Worm (Caenorhabditis elegans) whole organism, L4 larva: ENCODE results near the gene efk-1.

ENCODE experiments used
- D1046.2 ChIP-seq: fragments of 200-800 bp; sonication (Bioruptor generic); IDR thresholded peaks from 2 replicates; pipeline ENCODE4 v1.3.6; 2022; ENCODE audit warnings: missing genetic modification characterization, missing compliant biosample characterization
- F10B5.3 ChIP-seq: sonication (generic microtip); optimal IDR thresholded peaks from 2 replicates; lab custom pipeline; 2016; ENCODE audit warnings: mild to moderate bottlenecking, missing genetic modification characterization, missing compliant biosample characterization
- F37D6.2 ChIP-seq: sonication (generic microtip); optimal IDR thresholded peaks from 2 replicates; lab custom pipeline; 2016; ENCODE audit warnings: mild to moderate bottlenecking, missing genetic modification characterization, missing compliant biosample characterization
- F44E2.7 ChIP-seq: fragments of 200-800 bp; sonication (Bioruptor generic); IDR thresholded peaks from 2 replicates; pipeline ENCODE4 v2.1.2; 2022; ENCODE audit warnings: missing genetic modification characterization, missing compliant biosample characterization
- F49E8.2 ChIP-seq: sonication (generic microtip); optimal IDR thresholded peaks from 2 replicates; lab custom pipeline; 2016; ENCODE audit warnings: missing compliant biosample characterization, mild to moderate bottlenecking, missing genetic modification characterization, borderline replicate concordance
- ZK337.2 ChIP-seq: fragments of 200-800 bp; sonication (Bioruptor generic); IDR thresholded peaks from 2 replicates; pipeline ENCODE4 v1.3.6; 2022; ENCODE audit warnings: missing genetic modification reagents, missing genetic modification characterization, missing compliant biosample characterization
- ZK546.5 ChIP-seq, 2 experiments: sonication (generic microtip); optimal IDR thresholded peaks; 2 replicates each; lab custom pipeline; 2017; ENCODE audit warnings: missing biosample characterization in 2 of 2, missing genetic modification characterization in 2 of 2
- aha-1 ChIP-seq: fragments of 150-350 bp; peaks from one replicate; lab custom pipeline; 2014; ENCODE audit warnings: missing biosample characterization, missing genetic modification characterization
- aly-2 ChIP-seq: sonication (generic microtip); optimal IDR thresholded peaks from 2 replicates; lab custom pipeline; 2018; ENCODE audit warnings: missing biosample characterization, missing genetic modification characterization
- ceh-20 ChIP-seq: fragments of 200-800 bp; sonication (Bioruptor generic); IDR thresholded peaks from 2 replicates; pipeline ENCODE4 v1.3.6; 2022; ENCODE audit warnings: missing genetic modification reagents, missing genetic modification characterization, missing compliant biosample characterization
- ceh-44 ChIP-seq: fragments of 200-800 bp; sonication (Bioruptor generic); IDR thresholded peaks from 2 replicates; pipeline ENCODE4 v1.3.6; 2022; ENCODE audit warnings: missing genetic modification reagents, missing genetic modification characterization, missing compliant biosample characterization
- ces-1 ChIP-seq: fragments of 150-350 bp; sonication (generic microtip); optimal IDR thresholded peaks from 4 replicates; lab custom pipeline; 2014; ENCODE audit warnings: missing biosample characterization, missing genetic modification reagents, missing genetic modification characterization
- ctbp-1 ChIP-seq: fragments of 200-800 bp; sonication (Bioruptor generic); IDR thresholded peaks from 2 replicates; pipeline ENCODE4 v1.3.6; 2022; ENCODE audit warnings: missing genetic modification reagents, missing genetic modification characterization, missing compliant biosample characterization
- daf-12 ChIP-seq: fragments of 150-350 bp; optimal IDR thresholded peaks from 2 replicates; lab custom pipeline; 2014; ENCODE audit warnings: missing biosample characterization, missing genetic modification reagents, missing genetic modification characterization
- daf-19 ChIP-seq: fragments of 200-800 bp; sonication (Bioruptor generic); conservative IDR thresholded peaks from 2 replicates; pipeline ENCODE4 v1.3.6; 2022; ENCODE audit warnings: missing genetic modification characterization, missing compliant biosample characterization
- dmd-6 ChIP-seq: fragments of 200-800 bp; sonication (Bioruptor generic); IDR thresholded peaks from 2 replicates; pipeline ENCODE4 v1.3.6; 2022; ENCODE audit warnings: missing genetic modification reagents, missing genetic modification characterization, missing compliant biosample characterization
- dmd-9 ChIP-seq: fragments of 200-800 bp; sonication (Bioruptor generic); IDR thresholded peaks from 2 replicates; pipeline ENCODE4 v1.3.6; 2022; ENCODE audit warnings: missing genetic modification reagents, missing genetic modification characterization, missing compliant biosample characterization
- dpl-1 ChIP-seq: fragments of 150-350 bp; optimal IDR thresholded peaks from 2 replicates; lab custom pipeline; 2014; ENCODE audit warnings: missing biosample characterization, missing genetic modification reagents, missing genetic modification characterization
- egl-27 ChIP-seq: sonication (generic microtip); optimal IDR thresholded peaks from 3 replicates; lab custom pipeline; 2017; ENCODE audit warnings: missing biosample characterization, missing genetic modification reagents, missing genetic modification characterization
- egl-43 ChIP-seq: fragments of 200-800 bp; sonication (Bioruptor generic); IDR thresholded peaks from 2 replicates; pipeline ENCODE4 v1.3.6; 2022; ENCODE audit warnings: missing genetic modification reagents, missing genetic modification characterization, missing compliant biosample characterization
- fkh-10 ChIP-seq: fragments of 150-350 bp; optimal IDR thresholded peaks from 2 replicates; lab custom pipeline; 2014; ENCODE audit warnings: missing biosample characterization, missing genetic modification reagents, missing genetic modification characterization
- fos-1 ChIP-seq: fragments of 150-350 bp; optimal IDR thresholded peaks from 2 replicates; lab custom pipeline; 2014; ENCODE audit warnings: missing biosample characterization, missing genetic modification characterization
- hlh-11 ChIP-seq: fragments of 200-800 bp; sonication (Bioruptor generic); optimal IDR thresholded peaks from 2 replicates; lab custom pipeline; 2018; ENCODE audit warnings: mild to moderate bottlenecking, missing genetic modification characterization, missing compliant biosample characterization
- hlh-30 ChIP-seq: sonication (generic microtip); optimal IDR thresholded peaks from 2 replicates; lab custom pipeline; 2017; ENCODE audit warnings: antibody characterized with exemption, mild to moderate bottlenecking, missing genetic modification characterization, missing compliant biosample characterization; ENCODE audit not compliant: insufficient read depth
- hmg-1.1 ChIP-seq: fragments of 200-800 bp; sonication (Bioruptor generic); IDR thresholded peaks from 2 replicates; pipeline ENCODE4 v1.3.6; 2022; ENCODE audit warnings: missing genetic modification reagents, missing genetic modification characterization, missing compliant biosample characterization
- lin-13 ChIP-seq: fragments of 150-350 bp; optimal IDR thresholded peaks from 2 replicates; lab custom pipeline; 2014; ENCODE audit warnings: missing biosample characterization, missing genetic modification reagents, missing genetic modification characterization
- lin-15B ChIP-seq: fragments of 150-350 bp; sonication (generic microtip); optimal IDR thresholded peaks from 3 replicates; lab custom pipeline; 2014; ENCODE audit warnings: missing biosample characterization, missing genetic modification characterization
- lin-29 ChIP-seq: fragments of 200-800 bp; sonication (Bioruptor generic); IDR thresholded peaks from 2 replicates; pipeline ENCODE4 v1.3.6; 2022; ENCODE audit warnings: missing genetic modification reagents, missing genetic modification characterization, missing compliant biosample characterization
- lsy-2 ChIP-seq, 2 experiments: fragments of 150-350 bp in 1 of 2; sonication (generic microtip) in 1 of 2; optimal IDR thresholded peaks; 2 replicates each; lab custom pipeline; 2014 to 2017; ENCODE audit warnings: missing biosample characterization in 2 of 2, missing genetic modification characterization in 2 of 2
- madf-5 ChIP-seq, 2 experiments: fragments of 200-800 bp; sonication (Bioruptor generic); IDR thresholded peaks; 2 replicates each; pipeline ENCODE4 v1.3.6; 2022; ENCODE audit warnings: missing compliant biosample characterization in 2 of 2, missing genetic modification characterization in 2 of 2
- mdl-1 ChIP-seq, 2 experiments: fragments of 150-350 bp in 1 of 2; sonication (generic microtip) in 1 of 2; optimal IDR thresholded peaks; 2 replicates each; lab custom pipeline; 2014 to 2017; ENCODE audit warnings: missing biosample characterization in 2 of 2, missing genetic modification characterization in 2 of 2
- mep-1 ChIP-seq: fragments of 150-350 bp; sonication (generic microtip); optimal IDR thresholded peaks from 3 replicates; lab custom pipeline; 2014; ENCODE audit warnings: missing biosample characterization, missing genetic modification characterization
- mes-2 ChIP-seq: sonication (generic microtip); optimal IDR thresholded peaks from 2 replicates; lab custom pipeline; 2016; ENCODE audit warnings: missing genotype, mild to moderate bottlenecking, missing genetic modification characterization, missing compliant biosample characterization; ENCODE audit not compliant: poor library complexity, severe bottlenecking
- mxl-3 ChIP-seq: fragments of 200-800 bp; sonication (Bioruptor generic); optimal IDR thresholded peaks from 2 replicates; lab custom pipeline; 2018; ENCODE audit warnings: mild to moderate bottlenecking, missing genetic modification characterization, missing compliant biosample characterization
- nhr-111 ChIP-seq: fragments of 200-800 bp; sonication (Bioruptor generic); optimal IDR thresholded peaks from 2 replicates; lab custom pipeline; 2018; ENCODE audit warnings: mild to moderate bottlenecking, missing genetic modification characterization, missing compliant biosample characterization
- nhr-237 ChIP-seq: sonication (generic microtip); optimal IDR thresholded peaks from 2 replicates; lab custom pipeline; 2017; ENCODE audit warnings: missing biosample characterization, missing genetic modification characterization
- nhr-41 ChIP-seq: fragments of 200-800 bp; sonication (Bioruptor generic); IDR thresholded peaks from 2 replicates; pipeline ENCODE4 v1.3.6; 2022; ENCODE audit warnings: missing genetic modification reagents, missing genetic modification characterization, missing compliant biosample characterization
- nhr-48 ChIP-seq: sonication (generic microtip); optimal IDR thresholded peaks from 2 replicates; lab custom pipeline; 2016; ENCODE audit warnings: mild to moderate bottlenecking, missing genetic modification characterization, missing compliant biosample characterization
- nhr-6 ChIP-seq: fragments of 150-350 bp; optimal IDR thresholded peaks from 2 replicates; lab custom pipeline; 2014; ENCODE audit warnings: missing biosample characterization, missing genetic modification characterization
- rbr-2 ChIP-seq: sonication (generic microtip); optimal IDR thresholded peaks from 2 replicates; lab custom pipeline; 2016; ENCODE audit warnings: missing genotype, missing genetic modification characterization, missing compliant biosample characterization
- saeg-2 ChIP-seq: fragments of 200-800 bp; sonication (Bioruptor generic); IDR thresholded peaks from 2 replicates; pipeline ENCODE4 v1.3.6; 2022; ENCODE audit warnings: missing genetic modification reagents, missing genetic modification characterization, missing compliant biosample characterization
- set-16 ChIP-seq: fragments of 200-800 bp; sonication (Bioruptor generic); IDR thresholded peaks from 2 replicates; pipeline ENCODE4 v1.3.6; 2022; ENCODE audit warnings: missing genetic modification reagents, missing genetic modification characterization, missing compliant biosample characterization
- skn-1 ChIP-seq: fragments of 150-350 bp; optimal IDR thresholded peaks from 2 replicates; lab custom pipeline; 2014; ENCODE audit warnings: missing biosample characterization, missing genetic modification characterization
- tag-97 ChIP-seq: fragments of 200-800 bp; sonication (Bioruptor generic); IDR thresholded peaks from 2 replicates; pipeline ENCODE4 v1.3.6; 2022; ENCODE audit warnings: missing genetic modification characterization, missing compliant biosample characterization
- tra-1 ChIP-seq: fragments of 200-800 bp; sonication (Bioruptor generic); IDR thresholded peaks from 2 replicates; pipeline ENCODE4 v1.3.6; 2022; ENCODE audit warnings: missing genetic modification reagents, missing genetic modification characterization, missing compliant biosample characterization
- unc-62 ChIP-seq, 3 experiments: fragments of 150-350 bp in 1 of 3; sonication (generic microtip); optimal IDR thresholded peaks in 2 of 3; peaks in 1 of 3; 1 replicate in 1 of 3; 2 replicates in 2 of 3; lab custom pipeline; 2014 to 2017; ENCODE audit warnings: missing biosample characterization in 3 of 3, missing genetic modification characterization in 3 of 3, missing genetic modification reagents in 3 of 3, missing genotype in 1 of 3
- vab-7 ChIP-seq: fragments of 200-800 bp; sonication (Bioruptor generic); IDR thresholded peaks from 2 replicates; pipeline ENCODE4 v1.3.6; 2022; ENCODE audit warnings: missing genetic modification reagents, missing genetic modification characterization, missing compliant biosample characterization
- zag-1 ChIP-seq: fragments of 150-350 bp; optimal IDR thresholded peaks from 2 replicates; lab custom pipeline; 2014; ENCODE audit warnings: missing biosample characterization, missing genetic modification characterization
- zfp-2 ChIP-seq: sonication (generic microtip); optimal IDR thresholded peaks from 2 replicates; lab custom pipeline; 2016; ENCODE audit warnings: mild to moderate bottlenecking, missing genetic modification characterization, missing compliant biosample characterization
- zip-11 ChIP-seq: fragments of 200-800 bp; sonication (Bioruptor generic); IDR thresholded peaks from 2 replicates; pipeline ENCODE4 v1.3.6; 2022; ENCODE audit warnings: missing genetic modification characterization, missing compliant biosample characterization
- ztf-11 ChIP-seq: fragments of 150-350 bp; optimal IDR thresholded peaks from 2 replicates; lab custom pipeline; 2014; ENCODE audit warnings: missing biosample characterization, missing genetic modification characterization

The efk-1 gene

ce11 chrIII:6137431-6137830 is 30.9 kb downstream of the efk-1 start:
- TF ChIP-seq egl-43, result peak; percentile 82
- TF ChIP-seq ces-1 (GFP tag; lab: Kevin White, UChicago), result peak; percentile 10
- no peak for TF ChIP-seq ceh-44
- TF ChIP-seq dpl-1 (GFP tag; lab: Kevin White, UChicago), result no peak
- no peak for TF ChIP-seq ZK337.2 (GFP tag; lab: Robert Waterston, UW)
- peak; percentile 4 for TF ChIP-seq mxl-3 (GFP tag; lab: Kevin White, UChicago)
- TF ChIP-seq dmd-6 (GFP tag; lab: Robert Waterston, UW), result peak; percentile 49
- no peak for TF ChIP-seq fos-1 (tag; lab: Kevin White, UChicago)
- no peak for TF ChIP-seq vab-7 (GFP tag; lab: Robert Waterston, UW)
- TF ChIP-seq lin-29, result no peak
- peak; percentile 91 for TF ChIP-seq ctbp-1 (GFP tag; lab: Robert Waterston, UW)
- no peak for TF ChIP-seq nhr-6 (tag; lab: Kevin White, UChicago)
- no peak for TF ChIP-seq ztf-11 (tag; lab: Kevin White, UChicago)
- 0 out of 2 replicates have a peak, but pooled peaks have one; percentile 4 for TF ChIP-seq dmd-9 (GFP tag; lab: Robert Waterston, UW)
- peak; percentile 64 for TF ChIP-seq hmg-1.1 (GFP tag; lab: Robert Waterston, UW)
- peak; percentile 72; the same call in 1 of the 2 replicates for TF ChIP-seq tra-1 (GFP tag; lab: Robert Waterston, UW)
- TF ChIP-seq mep-1, result peak; percentile 79
- TF ChIP-seq lin-15B (tag; lab: Kevin White, UChicago), result no peak
- no peak for TF ChIP-seq F10B5.3 (tag; lab: Kevin White, UChicago)
- no peak for TF ChIP-seq daf-19 (GFP tag; lab: Robert Waterston, UW)
- peak; percentile 29 to 58 for TF ChIP-seq mdl-1 (tag; optimal IDR thresholded peaks at IDR 0.05; lab: Kevin White, UChicago)
- TF ChIP-seq zfp-2, result no peak
- TF ChIP-seq lsy-2 (tag; optimal IDR thresholded peaks at IDR 0.05; lab: Kevin White, UChicago), result peak; percentile 60 to 77
- TF ChIP-seq fkh-10, result peak; percentile 86
- TF ChIP-seq ceh-20 (GFP tag; lab: Robert Waterston, UW), result 0 out of 2 replicates have a peak, but pooled peaks have one; percentile 51
- peak; percentile 5 for TF ChIP-seq lin-13 (GFP tag; lab: Kevin White, UChicago)
- TF ChIP-seq zag-1 (tag; lab: Kevin White, UChicago), result peak; percentile 40
- peak; percentile 10 for TF ChIP-seq nhr-48 (tag; lab: Kevin White, UChicago)
- TF ChIP-seq saeg-2 (GFP tag; lab: Robert Waterston, UW), result 0 out of 2 replicates have a peak, but pooled peaks have one; percentile 6
- TF ChIP-seq skn-1, result no peak
- peak; percentile 85 for TF ChIP-seq aha-1 (tag; lab: Kevin White, UChicago)
- TF ChIP-seq nhr-237 (tag; lab: Kevin White, UChicago), result no peak
- TF ChIP-seq mes-2, result peak; percentile 58
- no peak for TF ChIP-seq nhr-41 (GFP tag; lab: Robert Waterston, UW)
- TF ChIP-seq F49E8.2 (tag; lab: Kevin White, UChicago), result no peak
- TF ChIP-seq set-16, result peak; percentile 75
- TF ChIP-seq D1046.2 (GFP tag; lab: Robert Waterston, UW), result no peak
- peak; percentile 61 for TF ChIP-seq hlh-11 (tag; lab: Kevin White, UChicago)
- TF ChIP-seq ZK546.5 (tag; optimal IDR thresholded peaks at IDR 0.05; lab: Kevin White, UChicago), result no peak
- peak in 1 of 2 experiments; percentile 90 for TF ChIP-seq unc-62 (GFP tag; optimal IDR thresholded peaks at IDR 0.05 in 1 of 2; lab: Kevin White, UChicago)
- TF ChIP-seq unc-62 (tag; optimal IDR thresholded peaks at IDR 0.05; lab: Kevin White, UChicago), result no peak
- peak; percentile 62 for TF ChIP-seq hlh-30 (tag; lab: Kevin White, UChicago)
- TF ChIP-seq rbr-2 (tag; lab: Kevin White, UChicago), result peak; percentile 80
- TF ChIP-seq madf-5 (GFP tag; IDR thresholded peaks at IDR 0.05; lab: Robert Waterston, UW), result no peak
- TF ChIP-seq aly-2, result no peak
- TF ChIP-seq nhr-111 (GFP tag; lab: Kevin White, UChicago), result no peak
- peak; percentile 73 for TF ChIP-seq F37D6.2 (tag; lab: Kevin White, UChicago)
- no peak for TF ChIP-seq daf-12 (tag; lab: Kevin White, UChicago)
- TF ChIP-seq egl-27 (tag; lab: Kevin White, UChicago), result no peak
- no peak for TF ChIP-seq zip-11 (GFP tag; lab: Robert Waterston, UW)
- TF ChIP-seq F44E2.7 (GFP tag; lab: Robert Waterston, UW), result no peak
- no peak for TF ChIP-seq tag-97
